Worm (Caenorhabditis elegans): ENCODE measurements around the gene zip-7.
"Not testable (repeated sequence)": the region's sequence is repeated elsewhere in the genome, so short reads cannot be mapped to it uniquely, and the experiment has no call there.

The zip-7 gene

DNA sequence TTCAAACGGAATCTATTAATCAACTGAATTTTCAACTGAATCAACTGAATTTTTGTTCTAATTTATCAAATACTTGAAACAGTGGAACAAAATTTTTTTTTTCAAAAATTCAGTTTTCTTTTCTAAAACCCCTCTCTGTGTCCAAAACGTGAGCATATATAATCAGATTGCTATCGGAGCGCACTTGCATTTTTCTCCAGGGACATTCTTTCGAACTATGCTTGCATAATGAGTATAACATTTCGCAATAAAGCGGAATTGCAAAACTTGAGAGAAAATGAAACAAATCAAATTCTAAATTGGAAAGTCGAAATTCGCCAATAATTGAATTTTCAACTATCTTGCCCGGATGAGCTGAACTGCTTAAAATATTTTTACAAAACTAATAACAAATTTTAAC is 29.4 kb downstream of the zip-7 start:
- TF ChIP-seq sma-3 (GFP tag; optimal IDR thresholded peaks at IDR 0.05) (no peak), nhr-10 (tag; optimal IDR thresholded peaks at IDR 0.05) (no peak), lin-13 (GFP tag; optimal IDR thresholded peaks at IDR 0.05) (no peak), nhr-23 (tag; optimal IDR thresholded peaks at IDR 0.05) (no peak), nhr-77 (tag; optimal IDR thresholded peaks at IDR 0.05) (no peak), nhr-6 (tag; optimal IDR thresholded peaks at IDR 0.05) (no peak), egl-27 (tag; optimal IDR thresholded peaks at IDR 0.05) (no peak), C34F6.9 (tag; optimal IDR thresholded peaks at IDR 0.05) (peak; percentile 35), Y55F3AM.14 (GFP tag; optimal IDR thresholded peaks at IDR 0.05) (no peak), unc-55 (GFP tag; optimal IDR thresholded peaks at IDR 0.05) (peak; percentile 73), skn-1 (tag; optimal IDR thresholded peaks at IDR 0.05) (no peak), nhr-12 (tag; optimal IDR thresholded peaks at IDR 0.05) (no peak), lin-11 (tag; optimal IDR thresholded peaks at IDR 0.05) (no peak), nhr-129 (tag; optimal IDR thresholded peaks at IDR 0.05) (no peak)

DNA sequence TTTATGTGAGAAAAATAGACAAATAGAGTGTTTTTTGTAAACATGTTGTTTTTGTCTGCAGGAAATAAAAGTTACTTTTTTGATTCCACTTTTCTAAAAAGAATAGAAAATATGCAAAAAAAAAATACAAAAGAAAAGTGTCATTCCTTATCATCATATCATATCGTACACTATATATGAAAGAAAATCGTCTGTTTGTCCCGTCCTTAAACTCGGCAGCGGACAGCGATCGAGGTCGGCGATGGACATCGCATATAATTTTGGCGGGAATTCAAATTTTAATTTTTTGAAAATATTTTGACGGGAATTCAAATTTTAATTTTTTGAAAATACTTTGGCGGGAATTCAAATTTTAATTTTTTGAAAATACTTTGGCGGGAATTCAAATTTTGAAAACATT is 33.9 kb downstream of the zip-7 start:
- TF ChIP-seq unc-62 (GFP tag; optimal IDR thresholded peaks at IDR 0.05) (no peak), ceh-82 (tag; optimal IDR thresholded peaks at IDR 0.05) (no peak), nhr-11 (tag; optimal IDR thresholded peaks at IDR 0.05) (no peak), sma-3 (GFP tag; optimal IDR thresholded peaks at IDR 0.05) (no peak), dmd-4 (tag; optimal IDR thresholded peaks at IDR 0.05) (no peak), lin-13 (GFP tag; optimal IDR thresholded peaks at IDR 0.05) (no peak), ztf-4 (tag; optimal IDR thresholded peaks at IDR 0.05) (no peak), mab-5 (tag; optimal IDR thresholded peaks at IDR 0.05) (no peak), ama-1 (optimal IDR thresholded peaks at IDR 0.05) (no peak), mdl-1 (tag; optimal IDR thresholded peaks at IDR 0.05) (no peak), mbf-1 (tag; optimal IDR thresholded peaks at IDR 0.05) (no peak), lin-39 (tag; optimal IDR thresholded peaks at IDR 0.05) (no peak), sem-4 (tag; optimal IDR thresholded peaks at IDR 0.05) (no peak), elt-3 (tag; optimal IDR thresholded peaks at IDR 0.05) (no peak), gmeb-1 (tag; optimal IDR thresholded peaks at IDR 0.05) (no peak), nhr-6 (tag; optimal IDR thresholded peaks at IDR 0.05) (no peak), unc-39 (tag; optimal IDR thresholded peaks at IDR 0.05) (no peak), nhr-23 (tag; optimal IDR thresholded peaks at IDR 0.05) (no peak), elt-1 (tag; optimal IDR thresholded peaks at IDR 0.05) (no peak), nhr-77 (tag; optimal IDR thresholded peaks at IDR 0.05) (no peak)

DNA sequence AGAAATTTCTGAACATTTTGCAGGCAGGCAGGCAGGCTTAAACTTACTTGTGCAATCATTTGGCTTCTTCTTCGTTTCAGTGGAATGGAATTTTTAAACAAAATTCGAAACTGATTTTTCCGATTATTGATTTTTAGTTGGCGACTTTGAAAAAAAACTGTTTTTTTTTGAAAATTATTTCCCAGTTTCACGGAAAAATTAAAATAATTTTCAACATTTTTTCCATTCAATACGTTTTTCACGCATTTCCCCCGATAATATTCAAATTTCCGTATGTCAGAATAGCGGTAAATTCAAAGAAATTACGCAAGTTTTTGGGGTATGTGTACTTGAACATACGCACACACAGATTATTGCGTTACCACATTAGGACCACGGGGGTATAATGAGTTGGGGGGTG is 34.6 kb downstream of the zip-7 start, which contains the start of gene VY10G11R.1:
VY10G11R.1 (minus strand) TSS at position 101 of the 400 bp plus-strand sequence.
- TF ChIP-seq dmd-4, R02D3.7, fos-1 (tag; optimal IDR thresholded peaks at IDR 0.05): not testable (repeated sequence)

Measured in whole organism, L2 larva.